Worm (Caenorhabditis elegans): ENCODE results near the gene K08B12.1.

Gene K08B12.1

ce11 chrV:6278117-6279081 lies 19.2 kb downstream of the K08B12.1 start, which contains the start of gene fil-2:
Gene fil-2 (plus strand): TSS chrV:6279031.
- TF ChIP-seq ceh-31 (tag; optimal IDR thresholded peaks at IDR 0.05) (no peak), sox-4 (tag; optimal IDR thresholded peaks at IDR 0.05) (no peak), pha-4 (tag; optimal IDR thresholded peaks at IDR 0.05) (no peak), nfya-1 (tag; optimal IDR thresholded peaks at IDR 0.05) (no peak), ceh-18 (tag; optimal IDR thresholded peaks at IDR 0.05) (no peak), F13H6.1 (tag; optimal IDR thresholded peaks at IDR 0.05) (no peak), npax-4 (tag; optimal IDR thresholded peaks at IDR 0.05) (no peak), C38D4.7 (GFP tag; optimal IDR thresholded peaks at IDR 0.05) (no peak), unc-55 (GFP tag; optimal IDR thresholded peaks at IDR 0.05) (no peak), ceh-14 (tag; optimal IDR thresholded peaks at IDR 0.05) (no peak), madf-2 (tag; optimal IDR thresholded peaks at IDR 0.05) (no peak), nhr-11 (tag; optimal IDR thresholded peaks at IDR 0.05) (no peak), pat-9 (tag; optimal IDR thresholded peaks at IDR 0.05) (no peak), syd-9 (tag; optimal IDR thresholded peaks at IDR 0.05) (no peak), rnt-1 (tag; optimal IDR thresholded peaks at IDR 0.05) (no peak), ceh-30 (tag; optimal IDR thresholded peaks at IDR 0.05) (no peak), ttx-3 (tag; optimal IDR thresholded peaks at IDR 0.05) (no peak), ceh-19 (GFP tag; optimal IDR thresholded peaks at IDR 0.05) (no peak), zip-5 (tag; optimal IDR thresholded peaks at IDR 0.05) (no peak)

- no peak for TF ChIP-seq ceh-34 (tag; optimal IDR thresholded peaks at IDR 0.05)
These were observed 20.9 kb downstream of the K08B12.1 start for ce11 chrV:6280067-6280466.

DNA sequence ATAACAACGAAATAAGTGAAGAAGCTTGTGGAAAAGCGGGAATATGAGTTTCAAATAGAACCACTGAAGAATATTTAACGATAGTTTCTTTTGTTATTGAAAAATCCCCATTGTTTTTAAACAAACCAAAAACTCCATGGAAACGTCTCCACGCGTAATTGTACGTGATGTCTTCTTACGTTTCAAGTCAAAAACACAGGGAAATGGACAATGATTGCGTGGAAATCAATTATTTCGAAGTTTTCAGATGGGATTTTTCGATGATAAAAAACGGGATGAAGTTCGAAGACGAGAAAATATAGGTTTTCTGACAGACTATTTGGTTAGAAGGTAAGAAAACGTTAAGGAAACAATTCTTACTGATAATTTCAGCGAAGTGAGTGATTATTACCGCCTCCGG lies 22.0 kb downstream of the K08B12.1 start, which contains the start of the genes K12B6.4 and spe-49:
K12B6.4 (minus strand) TSS at position 101 of the 400 bp plus-strand sequence.
spe-49 (plus strand) TSS at position 185 of the 400 bp plus-strand sequence.
- no peak for TF ChIP-seq eyg-1 (tag; optimal IDR thresholded peaks at IDR 0.05)
- no peak for TF ChIP-seq zip-5 (tag; optimal IDR thresholded peaks at IDR 0.05)
- no peak for TF ChIP-seq C38D4.7 (GFP tag; optimal IDR thresholded peaks at IDR 0.05)
- TF ChIP-seq unc-55 (GFP tag; optimal IDR thresholded peaks at IDR 0.05): no peak
- no peak for TF ChIP-seq ceh-18 (tag; optimal IDR thresholded peaks at IDR 0.05)
- TF ChIP-seq syd-9 (tag; optimal IDR thresholded peaks at IDR 0.05): no peak
- no peak for TF ChIP-seq fkh-6 (tag; optimal IDR thresholded peaks at IDR 0.05)
- no peak for TF ChIP-seq unc-86 (tag; optimal IDR thresholded peaks at IDR 0.05)

ce11 chrV:6286343-6286742 lies 27.2 kb downstream of the K08B12.1 start, which contains the start of gene srn-1:
Gene srn-1 (minus strand): TSS chrV:6286443.
- TF ChIP-seq pat-9 (tag; optimal IDR thresholded peaks at IDR 0.05): no peak
- no peak for TF ChIP-seq hlh-6 (tag; optimal IDR thresholded peaks at IDR 0.05)
- no peak for TF ChIP-seq ttx-3 (tag; optimal IDR thresholded peaks at IDR 0.05)
- no peak for TF ChIP-seq lim-6 (tag; optimal IDR thresholded peaks at IDR 0.05)
- TF ChIP-seq sdc-2 (tag; optimal IDR thresholded peaks at IDR 0.05): no peak
- TF ChIP-seq ceh-34 (tag; optimal IDR thresholded peaks at IDR 0.05): no peak

ce11 chrV:6288607-6289006 lies 29.4 kb downstream of the K08B12.1 start, which contains the start of gene K12B6.11:
Gene K12B6.11 (plus strand): TSS chrV:6288907.
- TF ChIP-seq sox-2 (GFP tag; IDR thresholded peaks at IDR 0.05) (no peak), unc-3 (GFP tag; conservative IDR thresholded peaks at IDR 0.05) (no peak), unc-3 (tag; optimal IDR thresholded peaks at IDR 0.05) (no peak), ceh-18 (tag; optimal IDR thresholded peaks at IDR 0.05) (no peak), pat-9 (tag; optimal IDR thresholded peaks at IDR 0.05) (no peak), K09A11.1 (tag; optimal IDR thresholded peaks at IDR 0.05; ENCODE audit: insufficient read depth) (no peak), hlh-30 (tag; optimal IDR thresholded peaks at IDR 0.05; ENCODE audit: insufficient read depth) (no peak), dve-1 (tag; optimal IDR thresholded peaks at IDR 0.05) (no peak), elt-2 (tag; optimal IDR thresholded peaks at IDR 0.05) (no peak), unc-42 (tag; optimal IDR thresholded peaks at IDR 0.05) (no peak), ceh-24 (tag; optimal IDR thresholded peaks at IDR 0.05) (no peak), ceh-19 (GFP tag; optimal IDR thresholded peaks at IDR 0.05) (no peak), C08G9.2 (tag; optimal IDR thresholded peaks at IDR 0.05) (no peak), F13H6.1 (tag; optimal IDR thresholded peaks at IDR 0.05) (no peak), fkh-6 (tag; optimal IDR thresholded peaks at IDR 0.05) (no peak), ceh-48 (tag; optimal IDR thresholded peaks at IDR 0.05) (no peak), pha-4 (tag; optimal IDR thresholded peaks at IDR 0.05) (no peak), ceh-9 (tag; optimal IDR thresholded peaks at IDR 0.05) (no peak), hlh-6 (tag; optimal IDR thresholded peaks at IDR 0.05) (no peak), ceh-45 (GFP tag; IDR thresholded peaks at IDR 0.05) (no peak)
